Fruit fly (Drosophila melanogaster) whole organism, wandering third instar larva: ENCODE results near the gene Sik2.

Experiments used
- CG32264 ChIP-seq: fragments of 200-800 bp; sonication (Bioruptor generic); optimal IDR thresholded peaks from 2 replicates; lab custom pipeline; 2016; ENCODE audit warnings: missing biosample characterization, missing genetic modification characterization
- CG9705 ChIP-seq: fragments of 200-800 bp; sonication (Bioruptor generic); optimal IDR thresholded peaks from 2 replicates; lab custom pipeline; 2018; ENCODE audit warnings: missing biosample characterization, mild to moderate bottlenecking, missing genetic modification characterization
- CrebA ChIP-seq: fragments of 200-800 bp; sonication (Bioruptor generic); optimal IDR thresholded peaks from 2 replicates; lab custom pipeline; 2016; ENCODE audit warnings: missing biosample characterization, mild to moderate bottlenecking, missing genetic modification characterization, borderline replicate concordance
- Dfd ChIP-seq: fragments of >200 bp; optimal IDR thresholded peaks from 2 replicates; lab custom pipeline; 2017; ENCODE audit warnings: missing biosample characterization, missing genetic modification characterization
- Dif ChIP-seq: fragments of 200-275, 200-300 bp; sonication (Bioruptor generic); optimal IDR thresholded peaks from 2 replicates; lab custom pipeline; 2018; ENCODE audit warnings: missing biosample characterization, missing genetic modification characterization; ENCODE audit not compliant: partially characterized antibody
- GATAd ChIP-seq: sonication (Bioruptor generic); optimal IDR thresholded peaks from 2 replicates; lab custom pipeline; 2016; ENCODE audit warnings: missing biosample characterization, missing genetic modification characterization
- HLH106 ChIP-seq: fragments of 200-800 bp; optimal IDR thresholded peaks from 3 replicates; lab custom pipeline; 2019; ENCODE audit warnings: missing biosample characterization, mild to moderate bottlenecking, missing genetic modification characterization, moderate library complexity
- Hnf4 ChIP-seq: fragments of 200-800 bp; sonication (Bioruptor generic); optimal IDR thresholded peaks from 2 replicates; lab custom pipeline; 2016; ENCODE audit warnings: missing biosample characterization, mild to moderate bottlenecking, missing genetic modification characterization
- Hr78 ChIP-seq: fragments of >200 bp; optimal IDR thresholded peaks from 2 replicates; lab custom pipeline; 2017; ENCODE audit warnings: missing biosample characterization, missing genetic modification characterization
- Hr83 ChIP-seq: fragments of 200-300 bp; sonication (Bioruptor generic); optimal IDR thresholded peaks from 2 replicates; lab custom pipeline; 2016; ENCODE audit warnings: missing biosample characterization, mild to moderate bottlenecking, missing genetic modification characterization, moderate library complexity; ENCODE audit not compliant: poor library complexity, severe bottlenecking
- N ChIP-seq: fragments of >200 bp; optimal IDR thresholded peaks from 2 replicates; lab custom pipeline; 2018; ENCODE audit warnings: missing biosample characterization, missing external identifiers, missing genetic modification characterization
- OdsH ChIP-seq: fragments of 200-800 bp; sonication (Bioruptor generic); optimal IDR thresholded peaks from 2 replicates; lab custom pipeline; 2016; ENCODE audit warnings: missing biosample characterization, mild to moderate bottlenecking, missing genetic modification characterization
- Rel ChIP-seq, 2 experiments: fragments of 200-800 bp; sonication (Bioruptor generic) in 1 of 2; optimal IDR thresholded peaks; 2 replicates in 1 of 2; 3 replicates in 1 of 2; lab custom pipeline; 2016 to 2019; ENCODE audit warnings: mild to moderate bottlenecking in 2 of 2, missing biosample characterization in 2 of 2, missing genetic modification characterization in 2 of 2, moderate library complexity in 1 of 2
- Sp1 ChIP-seq: fragments of 200-800 bp; sonication (Bioruptor generic); optimal IDR thresholded peaks from 3 replicates; lab custom pipeline; 2019; ENCODE audit warnings: missing biosample characterization, mild to moderate bottlenecking, missing genetic modification characterization, moderate library complexity
- Vsx2 ChIP-seq: fragments of 200-300, 225-300 bp; sonication (Bioruptor generic); optimal IDR thresholded peaks from 2 replicates; lab custom pipeline; 2018; ENCODE audit warnings: missing biosample characterization, missing genetic modification characterization; ENCODE audit not compliant: partially characterized antibody
- br ChIP-seq: fragments of 200-800 bp; sonication (Bioruptor generic); optimal IDR thresholded peaks from 2 replicates; lab custom pipeline; 2016; ENCODE audit warnings: missing biosample characterization, missing genetic modification characterization
- brk ChIP-seq: fragments of 200-800 bp; sonication (Bioruptor generic); optimal IDR thresholded peaks from 2 replicates; lab custom pipeline; 2016; ENCODE audit warnings: missing biosample characterization, mild to moderate bottlenecking, missing genetic modification characterization
- dl ChIP-seq, 2 experiments: fragments of 175-275, 200-275 bp in 1 of 2; fragments of 200-275 bp in 1 of 2; sonication (Bioruptor generic); optimal IDR thresholded peaks; lab custom pipeline; 2018; ENCODE audit warnings: mild to moderate bottlenecking in 2 of 2, missing biosample characterization in 2 of 2, missing genetic modification characterization in 2 of 2, moderate library complexity in 2 of 2; ENCODE audit not compliant: partially characterized antibody in 2 of 2, insufficient read depth in 1 of 2
- ey ChIP-seq: fragments of 200-800 bp; sonication (Bioruptor generic); optimal IDR thresholded peaks from 2 replicates; lab custom pipeline; 2016; ENCODE audit warnings: missing biosample characterization, missing genetic modification characterization
- foxo ChIP-seq, 2 experiments: fragments of 200-800 bp; sonication (Bioruptor generic); optimal IDR thresholded peaks; 2 replicates in 1 of 2; 3 replicates in 1 of 2; lab custom pipeline; 2016 to 2017; ENCODE audit warnings: missing biosample characterization in 2 of 2, missing genetic modification characterization in 2 of 2
- fru ChIP-seq: fragments of 200-800 bp; sonication (Bioruptor generic); optimal IDR thresholded peaks from 3 replicates; lab custom pipeline; 2016; ENCODE audit warnings: missing biosample characterization, mild to moderate bottlenecking, missing genetic modification characterization
- h ChIP-seq: fragments of 200-800 bp; sonication (Bioruptor generic); optimal IDR thresholded peaks from 3 replicates; lab custom pipeline; 2016; ENCODE audit warnings: missing biosample characterization, mild to moderate bottlenecking, missing genetic modification characterization
- jim ChIP-seq: fragments of 175-275, 200-325 bp; sonication (Bioruptor generic); optimal IDR thresholded peaks from 2 replicates; lab custom pipeline; 2016; ENCODE audit warnings: missing biosample characterization, mild to moderate bottlenecking, missing genetic modification characterization
- lola ChIP-seq: fragments of >200 bp; optimal IDR thresholded peaks from 2 replicates; lab custom pipeline; 2017; ENCODE audit warnings: missing biosample characterization, missing genetic modification characterization
- pan ChIP-seq: fragments of >200 bp; optimal IDR thresholded peaks from 2 replicates; lab custom pipeline; 2017
- psq ChIP-seq: fragments of 200-800 bp; sonication (Bioruptor generic); optimal IDR thresholded peaks from 3 replicates; lab custom pipeline; 2017; ENCODE audit warnings: missing biosample characterization, mild to moderate bottlenecking, missing genetic modification characterization, moderate library complexity
- rgr ChIP-seq: fragments of 200-800 bp; sonication (Bioruptor generic); optimal IDR thresholded peaks from 3 replicates; lab custom pipeline; 2016; ENCODE audit warnings: missing biosample characterization, mild to moderate bottlenecking, missing genetic modification characterization
- sage ChIP-seq: fragments of 200-800 bp; sonication (Bioruptor generic); optimal IDR thresholded peaks from 2 replicates; lab custom pipeline; 2016; ENCODE audit warnings: missing biosample characterization, mild to moderate bottlenecking, missing genetic modification characterization
- sv ChIP-seq: fragments of 200-800 bp; sonication (Bioruptor generic); optimal IDR thresholded peaks from 3 replicates; lab custom pipeline; 2016; ENCODE audit warnings: missing biosample characterization, missing genetic modification characterization
- tai ChIP-seq: sonication (Bioruptor generic); optimal IDR thresholded peaks from 2 replicates; lab custom pipeline; 2016; ENCODE audit warnings: missing biosample characterization, missing genetic modification characterization
- usp ChIP-seq: fragments of >200 bp; optimal IDR thresholded peaks from 2 replicates; lab custom pipeline; 2017; ENCODE audit warnings: missing biosample characterization, missing genetic modification characterization

Gene Sik2

DNA sequence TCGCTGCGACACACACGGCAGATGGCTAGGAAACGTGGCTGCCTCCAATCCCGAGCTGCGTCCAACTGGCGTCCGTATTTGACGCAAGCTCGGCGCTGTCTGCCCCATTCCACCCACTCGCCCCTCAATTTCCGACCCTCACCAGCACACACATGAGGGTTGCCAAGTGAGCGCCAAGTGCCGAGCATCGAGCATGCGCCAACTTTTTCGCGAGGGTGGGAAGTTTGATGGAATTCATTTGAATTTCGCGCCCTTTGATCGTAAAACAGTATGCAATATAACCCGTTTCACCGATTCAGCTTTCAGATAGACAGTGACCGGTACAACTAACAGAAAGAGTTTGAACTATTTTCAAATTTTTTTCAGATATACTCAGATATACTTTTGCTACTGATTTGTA is at the start of gene Sik2:
Sik2 (minus strand) TSS at position 67 of the 400 bp plus-strand sequence.
- no peak for TF ChIP-seq psq (GFP tag; lab: Kevin White, UChicago)
- no peak for TF ChIP-seq CG32264 (GFP tag; lab: Kevin White, UChicago)
- no peak for TF ChIP-seq fru
- TF ChIP-seq jim (GFP tag; lab: Kevin White, UChicago): no peak
- TF ChIP-seq Dif (GFP tag; lab: Kevin White, UChicago): no peak
- TF ChIP-seq foxo (GFP tag; optimal IDR thresholded peaks at IDR 0.05; lab: Kevin White, UChicago): no peak
- TF ChIP-seq ey: no peak
- TF ChIP-seq pan (lab: Kevin White, UChicago): no peak
- TF ChIP-seq dl (GFP tag; optimal IDR thresholded peaks at IDR 0.05; lab: Kevin White, UChicago; ENCODE audit: insufficient read depth in 1 of 2, partially characterized antibody in 2 of 2): no peak
- no peak for TF ChIP-seq CrebA (GFP tag; lab: Kevin White, UChicago)
- no peak for TF ChIP-seq Rel (GFP tag; optimal IDR thresholded peaks at IDR 0.05; lab: Kevin White, UChicago)
- no peak for TF ChIP-seq Rel (tag; optimal IDR thresholded peaks at IDR 0.05; lab: Kevin White, UChicago)
- no peak for TF ChIP-seq Hr78 (GFP tag; lab: Kevin White, UChicago)
- no peak for TF ChIP-seq Hr83 (GFP tag; lab: Kevin White, UChicago)
- no peak for TF ChIP-seq N
- no peak for TF ChIP-seq GATAd (GFP tag; lab: Kevin White, UChicago)
- TF ChIP-seq br (GFP tag; lab: Kevin White, UChicago): no peak
- TF ChIP-seq tai: no peak
- TF ChIP-seq lola (GFP tag; lab: Kevin White, UChicago): no peak
- TF ChIP-seq HLH106: no peak
- TF ChIP-seq brk (GFP tag; lab: Kevin White, UChicago): no peak

dm6 chrX:2108639-2109038 is 46.9 kb upstream of the Sik2 start:
- TF ChIP-seq sv (GFP tag; lab: Kevin White, UChicago) (no peak), h (GFP tag; lab: Kevin White, UChicago) (no peak), usp (no peak)

DNA sequence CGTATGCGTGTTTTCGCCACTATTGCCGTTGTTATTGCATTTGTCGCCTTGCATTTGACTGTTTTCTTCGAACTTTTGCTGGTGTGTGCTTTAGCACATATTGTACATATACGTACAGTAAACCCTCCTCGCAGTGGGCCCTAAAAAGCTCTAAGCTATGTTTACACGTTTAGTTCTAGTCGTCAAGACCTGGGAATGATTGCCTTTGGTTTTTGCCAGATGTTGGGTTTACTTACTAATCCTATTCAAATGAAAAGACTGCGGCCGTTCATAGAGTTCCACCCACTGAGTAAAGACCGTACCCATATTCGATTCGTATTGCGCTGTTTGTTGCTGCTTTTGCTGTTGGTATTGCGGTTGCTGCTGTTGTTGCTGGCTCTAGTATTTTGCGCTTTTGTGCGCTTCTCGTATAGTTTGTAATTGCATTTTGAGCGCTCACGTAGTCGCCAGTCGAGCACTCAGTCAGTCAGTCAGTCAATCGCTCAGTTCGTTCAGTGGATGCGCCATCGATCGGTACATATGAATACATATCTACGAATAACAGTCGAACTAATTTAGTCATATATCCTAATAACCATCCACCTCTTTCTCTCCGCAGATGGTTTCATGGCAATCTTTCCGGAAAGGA is 46.2 kb upstream of the Sik2 start:
- TF ChIP-seq rgr: no peak
- no peak for TF ChIP-seq GATAd (GFP tag; lab: Kevin White, UChicago)
- TF ChIP-seq OdsH (GFP tag; lab: Kevin White, UChicago): no peak
- TF ChIP-seq usp: no peak
- no peak for TF ChIP-seq foxo (GFP tag; optimal IDR thresholded peaks at IDR 0.05; lab: Kevin White, UChicago)
- TF ChIP-seq brk (GFP tag; lab: Kevin White, UChicago): no peak
- TF ChIP-seq Hr83 (GFP tag; lab: Kevin White, UChicago): no peak
- no peak for TF ChIP-seq Sp1 (GFP tag; lab: Kevin White, UChicago)
- TF ChIP-seq pan (lab: Kevin White, UChicago): no peak
- TF ChIP-seq Dif (GFP tag; lab: Kevin White, UChicago): no peak
- no peak for TF ChIP-seq lola (GFP tag; lab: Kevin White, UChicago)
- no peak for TF ChIP-seq HLH106
- no peak for TF ChIP-seq sv (GFP tag; lab: Kevin White, UChicago)
- no peak for TF ChIP-seq Vsx2 (GFP tag; lab: Kevin White, UChicago)
- TF ChIP-seq sage (GFP tag; lab: Kevin White, UChicago): no peak
- TF ChIP-seq Hnf4 (GFP tag; lab: Kevin White, UChicago): no peak
- no peak for TF ChIP-seq fru
- TF ChIP-seq N: no peak

DNA sequence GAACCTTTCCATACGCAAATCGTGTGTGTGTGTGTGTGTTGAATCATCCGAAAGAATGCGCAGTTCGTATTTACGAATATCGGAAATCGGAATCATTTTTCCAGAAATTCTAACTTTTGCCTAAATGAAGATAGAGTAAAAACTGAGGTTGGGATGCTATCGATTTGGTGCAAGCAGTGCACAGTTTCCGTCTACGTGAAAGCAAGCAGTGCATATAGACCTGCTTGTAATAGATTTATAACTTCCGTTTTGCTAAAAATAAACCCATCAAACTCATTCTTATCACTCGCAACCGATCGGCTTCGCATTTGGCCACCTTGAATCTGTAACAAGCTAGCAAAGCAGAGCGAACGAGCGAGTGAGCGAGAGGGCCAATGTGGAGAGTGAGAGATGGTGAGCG is 44.7 kb upstream of the Sik2 start:
- no peak for TF ChIP-seq CrebA (GFP tag; lab: Kevin White, UChicago)
- no peak for TF ChIP-seq CG9705 (GFP tag; lab: Kevin White, UChicago)
- TF ChIP-seq br (GFP tag; lab: Kevin White, UChicago): no peak
- no peak for TF ChIP-seq Vsx2 (GFP tag; lab: Kevin White, UChicago)
- TF ChIP-seq Dfd (GFP tag; lab: Kevin White, UChicago): no peak
